Fruit fly (Drosophila melanogaster): Measurements from ENCODE around the gene PNUTS.

Gene PNUTS

dm6 chr2L:821242-821985 is 48.9 kb upstream of the PNUTS start, which contains the start of gene CG3662 (continued):
- peak; percentile 94 for TF ChIP-seq ewg (GFP tag; optimal IDR thresholded peaks at IDR 0.05)
- TF ChIP-seq E2f1 (GFP tag; IDR thresholded peaks at IDR 0.05) = no peak
- TF ChIP-seq Stat92E (GFP tag; optimal IDR thresholded peaks at IDR 0.05) = peak in 1 of 3 experiments; percentile 29
- no peak for TF ChIP-seq CG7963 (GFP tag; IDR thresholded peaks at IDR 0.05; ENCODE audit: partially characterized antibody)
- TF ChIP-seq seq (GFP tag; IDR thresholded peaks at IDR 0.05) = no peak
- no peak for TF ChIP-seq fd102C (GFP tag; optimal IDR thresholded peaks at IDR 0.05)
- peak; percentile 55 for TF ChIP-seq CG10267 (tag; optimal IDR thresholded peaks at IDR 0.05)
- TF ChIP-seq Myb (GFP tag; optimal IDR thresholded peaks at IDR 0.05) = peak; percentile 93
- TF ChIP-seq CG6765 (GFP tag; optimal IDR thresholded peaks at IDR 0.05) = no peak
- TF ChIP-seq bbx (GFP tag; IDR thresholded peaks at IDR 0.05; ENCODE audit: partially characterized antibody) = peak; percentile 33; the same call in 1 of the 2 replicates
- peak; percentile 64; the same call in 2 of the 3 replicates for TF ChIP-seq Opbp (GFP tag; IDR thresholded peaks at IDR 0.05; ENCODE audit: partially characterized antibody)
- no peak for TF ChIP-seq D19A (tag; optimal IDR thresholded peaks at IDR 0.05)
- TF ChIP-seq peb (GFP tag; IDR thresholded peaks at IDR 0.05) = no peak
- no peak for TF ChIP-seq ac (GFP tag; optimal IDR thresholded peaks at IDR 0.05)
- TF ChIP-seq MBD-R2 (GFP tag; IDR thresholded peaks at IDR 0.05) = peak; percentile 69
- peak; percentile 11 for TF ChIP-seq p53 (GFP tag; optimal IDR thresholded peaks at IDR 0.05)
- TF ChIP-seq slou (GFP tag; optimal IDR thresholded peaks at IDR 0.05) = no peak
- no peak for TF ChIP-seq crp (GFP tag; optimal IDR thresholded peaks at IDR 0.05)
- no peak for TF ChIP-seq Tbp (GFP tag; optimal IDR thresholded peaks at IDR 0.05)
- peak; percentile 10; the same call in 1 of the 2 replicates for TF ChIP-seq tna (GFP tag; IDR thresholded peaks at IDR 0.05; ENCODE audit: partially characterized antibody)
- peak; percentile 3 for TF ChIP-seq PHDP (tag; optimal IDR thresholded peaks at IDR 0.05)
- TF ChIP-seq sug (tag; optimal IDR thresholded peaks at IDR 0.05) = peak; percentile 36
- no peak for TF ChIP-seq chif (GFP tag; optimal IDR thresholded peaks at IDR 0.05)
- peak; percentile 72 for TF ChIP-seq CG3847 (GFP tag; IDR thresholded peaks at IDR 0.05)
- no peak for TF ChIP-seq Poxn (GFP tag; IDR thresholded peaks at IDR 0.05)
- peak; percentile 29 for TF ChIP-seq CG12299 (tag; optimal IDR thresholded peaks at IDR 0.05)
- TF ChIP-seq CG18011 (GFP tag; optimal IDR thresholded peaks at IDR 0.05) = no peak
- peak; percentile 8 for TF ChIP-seq NfI (GFP tag; optimal IDR thresholded peaks at IDR 0.05)
- peak; percentile 81 for TF ChIP-seq CG15479 (GFP tag; optimal IDR thresholded peaks at IDR 0.05)
- peak; percentile 40 for TF ChIP-seq ato (GFP tag; IDR thresholded peaks at IDR 0.05; ENCODE audit: partially characterized antibody)
- TF ChIP-seq Dek (tag; optimal IDR thresholded peaks at IDR 0.05) = peak; percentile 34
- TF ChIP-seq MTF-1 (GFP tag; optimal IDR thresholded peaks at IDR 0.05; ENCODE audit: borderline replicate concordance) = peak; percentile 9
- no peak for TF ChIP-seq gt (GFP tag; IDR thresholded peaks at IDR 0.05)
- TF ChIP-seq sc (optimal IDR thresholded peaks at IDR 0.05) = no peak
- TF ChIP-seq sc (GFP tag; optimal IDR thresholded peaks at IDR 0.05) = no peak
- no peak for TF ChIP-seq Dip3 (GFP tag; optimal IDR thresholded peaks at IDR 0.05)
- no peak for TF ChIP-seq run (tag; optimal IDR thresholded peaks at IDR 0.05)
- TF ChIP-seq scrt (GFP tag; optimal IDR thresholded peaks at IDR 0.05) = peak; percentile 7
- peak in 1 of 2 experiments; percentile 44 for TF ChIP-seq Pdp1 (GFP tag; optimal IDR thresholded peaks at IDR 0.05)
- TF ChIP-seq CG4617 (GFP tag; optimal IDR thresholded peaks at IDR 0.05; ENCODE audit: borderline replicate concordance) = peak; percentile 87
- TF ChIP-seq so (GFP tag; IDR thresholded peaks at IDR 0.05) = 0 out of 3 replicates have a peak, but pooled peaks have one; percentile 29
- TF ChIP-seq Side (GFP tag; optimal IDR thresholded peaks at IDR 0.05) = no peak
- peak; percentile 73 for TF ChIP-seq pita (GFP tag; optimal IDR thresholded peaks at IDR 0.05)
- TF ChIP-seq jumu (GFP tag; optimal IDR thresholded peaks at IDR 0.05) = no peak
- no peak for TF ChIP-seq CG3838 (GFP tag; optimal IDR thresholded peaks at IDR 0.05)
- TF ChIP-seq Dbx (GFP tag; IDR thresholded peaks at IDR 0.05) = peak; percentile 5; the same call in 1 of the 3 replicates
- TF ChIP-seq Sin3A (optimal IDR thresholded peaks at IDR 0.05) = peak; percentile 46
- peak; percentile 82 for TF ChIP-seq HmgZ (tag; optimal IDR thresholded peaks at IDR 0.05)

Measured in whole organism, embryonic.